Worm (Caenorhabditis elegans): ENCODE results near the gene max-1.

The max-1 gene

DNA sequence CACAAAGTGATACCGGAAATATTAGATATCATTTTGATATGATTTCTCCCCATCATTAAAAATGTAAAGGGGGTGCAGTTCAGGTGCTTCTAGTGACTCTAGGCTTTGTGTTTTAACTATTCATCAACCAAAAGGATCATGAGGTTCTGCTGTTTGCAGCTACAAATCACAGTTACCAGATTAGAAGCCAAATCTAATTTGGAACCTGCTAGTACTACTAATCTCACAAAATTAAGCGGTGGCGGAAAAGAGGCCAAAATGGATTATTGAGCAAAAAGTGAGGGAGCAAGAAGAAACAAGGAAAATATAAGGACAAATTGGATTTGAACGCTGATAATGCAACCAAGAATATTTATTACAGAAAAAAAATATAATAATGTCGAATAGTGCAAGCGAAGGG is 45.9 kb downstream of the max-1 start:
- no peak for TF ChIP-seq unc-62 (GFP tag; optimal IDR thresholded peaks at IDR 0.05)

DNA sequence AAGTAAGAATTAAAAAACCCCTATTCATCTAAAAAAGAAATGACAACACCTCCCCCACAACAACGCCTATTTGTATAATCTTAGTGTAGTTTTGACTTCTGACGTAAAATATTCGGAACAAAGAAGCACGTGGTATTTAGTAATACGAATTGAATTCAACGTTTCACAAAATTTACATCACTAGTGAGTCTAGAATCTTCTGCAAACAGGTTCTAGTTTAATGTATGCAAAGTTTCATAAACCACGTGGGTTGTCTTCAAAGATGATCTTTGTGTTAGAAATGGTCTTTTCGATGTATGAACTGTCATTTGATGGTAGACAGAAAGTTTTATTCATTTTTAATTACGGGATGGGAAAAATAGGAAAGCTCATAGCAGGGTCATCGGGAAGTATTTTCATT is 46.9 kb downstream of the max-1 start:
- TF ChIP-seq unc-62 (GFP tag; optimal IDR thresholded peaks at IDR 0.05) = no peak

DNA sequence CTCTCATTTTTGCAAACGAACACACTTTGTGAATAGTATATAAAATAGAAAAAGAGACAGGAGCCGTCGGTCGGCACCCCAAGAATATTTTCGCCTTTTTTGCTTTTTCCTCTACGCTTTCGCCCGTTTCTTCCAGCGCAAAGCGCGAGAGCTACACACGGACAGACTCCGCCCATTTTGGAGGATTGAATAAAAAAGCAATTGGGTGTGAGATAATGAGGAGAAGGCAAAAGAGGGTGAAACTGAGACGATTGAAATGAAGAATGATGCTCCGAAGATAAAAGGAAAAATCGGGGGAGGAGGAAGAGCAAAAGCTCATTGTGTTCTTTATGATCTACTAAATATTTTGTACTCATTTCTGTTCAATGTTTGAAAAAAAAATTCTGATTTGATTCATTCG is 49.0 kb downstream of the max-1 start, which contains the start of gene C34B4.3:
Gene C34B4.3, minus strand, starts transcription at position 101 of the 400 bp plus-strand sequence.
- TF ChIP-seq unc-62 (GFP tag; optimal IDR thresholded peaks at IDR 0.05) = no peak

ce11 chrV:13070278-13070677 is 49.7 kb downstream of the max-1 start:
- TF ChIP-seq unc-62 (GFP tag; optimal IDR thresholded peaks at IDR 0.05) = no peak

ce11 chrV:13064164-13064563 is 55.9 kb downstream of the max-1 start:
- TF ChIP-seq unc-62 (GFP tag; optimal IDR thresholded peaks at IDR 0.05) = no peak

- TF ChIP-seq unc-62 (GFP tag; optimal IDR thresholded peaks at IDR 0.05) = no peak
Observed at ce11 chrV:13063402-13063801, 56.6 kb downstream of the max-1 start.

DNA sequence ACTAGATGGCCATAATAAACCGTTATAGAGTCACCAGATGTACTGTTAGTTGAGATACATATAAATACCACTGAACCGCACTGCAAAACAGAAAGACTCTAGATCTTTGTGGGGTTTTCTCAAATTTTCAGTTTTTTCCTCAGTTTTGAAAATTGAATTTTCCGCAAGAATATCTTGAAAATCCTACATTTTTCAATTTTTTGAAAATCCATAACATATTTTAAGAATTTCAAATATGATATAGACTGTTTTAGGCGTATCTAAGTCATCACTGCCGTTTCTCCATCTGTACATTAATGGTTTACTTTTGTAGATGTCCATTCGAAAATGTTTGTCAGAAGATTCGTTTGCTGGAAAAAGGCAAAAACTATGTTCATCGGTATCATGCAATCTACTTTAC is 58.2 kb downstream of the max-1 start, which contains the start of gene F42E8.1:
Gene F42E8.1, plus strand, starts transcription at position 301 of the 400 bp plus-strand sequence.
- TF ChIP-seq unc-62 (GFP tag; optimal IDR thresholded peaks at IDR 0.05) = no peak

ce11 chrV:13053635-13054034 is 66.4 kb downstream of the max-1 start, which contains the start of gene srr-1:
Gene srr-1 (minus strand): TSS chrV:13053735.
- TF ChIP-seq unc-62 (GFP tag; optimal IDR thresholded peaks at IDR 0.05) = no peak

ce11 chrV:13049149-13049610 is 70.8 kb downstream of the max-1 start, which contains the start of gene W07G4.8:
Gene W07G4.8 (minus strand): TSS chrV:13049560.
- TF ChIP-seq unc-62 (GFP tag; optimal IDR thresholded peaks at IDR 0.05) = no peak
